Fruit fly (Drosophila melanogaster) whole organism, embryonic: ENCODE results near the gene CG13833.

ENCODE experiments used
- CG10147 ChIP-seq: fragments of 200-800 bp; sonication (Bioruptor generic); optimal IDR thresholded peaks from 2 replicates; lab custom pipeline; 2019; ENCODE audit warnings: missing biosample characterization, mild to moderate bottlenecking, missing genetic modification characterization, moderate library complexity
- CG10462 ChIP-seq: fragments of 200-800 bp; sonication (Bioruptor generic); optimal IDR thresholded peaks from 2 replicates; lab custom pipeline; 2016; ENCODE audit warnings: missing biosample characterization, missing genetic modification characterization
- CG11247 ChIP-seq: fragments of 200-800 bp; sonication (Bioruptor generic); IDR thresholded peaks from 2 replicates; pipeline ENCODE4 v1.3.6; 2022; ENCODE audit warnings: missing biosample characterization, missing genetic modification characterization
- CG15269 ChIP-seq: fragments of 200-800 bp; sonication (Bioruptor generic); optimal IDR thresholded peaks from 2 replicates; lab custom pipeline; 2018; ENCODE audit warnings: missing biosample characterization, mild to moderate bottlenecking, missing genetic modification characterization, moderate library complexity
- CG15479 ChIP-seq: fragments of 200-800 bp; sonication (Bioruptor generic); optimal IDR thresholded peaks from 3 replicates; lab custom pipeline; 2019; ENCODE audit warnings: missing biosample characterization, mild to moderate bottlenecking, missing genetic modification characterization, moderate library complexity
- CG16863 ChIP-seq: fragments of 200-800 bp; sonication (Bioruptor generic); optimal IDR thresholded peaks from 3 replicates; lab custom pipeline; 2016; ENCODE audit warnings: missing biosample characterization, missing genetic modification characterization
- CG17186 ChIP-seq: fragments of 200-800 bp; sonication (Bioruptor generic); optimal IDR thresholded peaks from 3 replicates; lab custom pipeline; 2017; ENCODE audit warnings: missing biosample characterization, missing genetic modification reagents, missing genetic modification characterization
- CG17328 ChIP-seq: fragments of 200-800 bp; sonication (Bioruptor generic); IDR thresholded peaks from 2 replicates; pipeline ENCODE4 v1.3.6; 2022; ENCODE audit warnings: missing biosample characterization, missing genetic modification characterization
- CG2202 ChIP-seq: fragments of 200-800 bp; sonication (Bioruptor generic); optimal IDR thresholded peaks from 2 replicates; lab custom pipeline; 2018; ENCODE audit warnings: missing biosample characterization, mild to moderate bottlenecking, missing genetic modification characterization
- CG30431 ChIP-seq: fragments of 200-800 bp; sonication (Bioruptor generic); optimal IDR thresholded peaks from 2 replicates; lab custom pipeline; 2017; ENCODE audit warnings: missing biosample characterization, missing genetic modification characterization
- CG3163 ChIP-seq: fragments of 200-800 bp; sonication (Bioruptor generic); optimal IDR thresholded peaks from 3 replicates; lab custom pipeline; 2016; ENCODE audit warnings: missing biosample characterization, missing genetic modification characterization
- CG4360 ChIP-seq: fragments of 200-800 bp; sonication (Bioruptor generic); IDR thresholded peaks from 2 replicates; pipeline ENCODE4 v1.3.6; 2022; ENCODE audit warnings: missing biosample characterization, missing genetic modification characterization
- CG4854 ChIP-seq: fragments of 200-800 bp; sonication (Bioruptor generic); optimal IDR thresholded peaks from 2 replicates; lab custom pipeline; 2016; ENCODE audit warnings: missing biosample characterization, missing genetic modification characterization, inconsistent platforms
- CG5953 ChIP-seq: fragments of 200-800 bp; sonication (Bioruptor generic); IDR thresholded peaks from 2 replicates; pipeline ENCODE4 v1.3.6; 2022; ENCODE audit warnings: missing biosample characterization, missing genetic modification characterization
- CG9215 ChIP-seq: fragments of 200-800 bp; sonication (Bioruptor generic); IDR thresholded peaks from 2 replicates; pipeline ENCODE4 v1.3.6; 2022; ENCODE audit warnings: missing biosample characterization, missing genetic modification characterization
- CG9609 ChIP-seq: fragments of 200-800 bp; sonication (Bioruptor generic); optimal IDR thresholded peaks from 3 replicates; lab custom pipeline; 2016; ENCODE audit warnings: missing biosample characterization, missing genetic modification characterization
- D ChIP-seq, 2 experiments: fragments of 200-800 bp in 1 of 2; fragments of >200 bp in 1 of 2; sonication (Bioruptor generic) in 1 of 2; optimal IDR thresholded peaks; 2 replicates in 1 of 2; 3 replicates in 1 of 2; lab custom pipeline; 2017; ENCODE audit warnings: mild to moderate bottlenecking in 1 of 2, missing biosample characterization in 1 of 2, missing genetic modification characterization in 1 of 2, missing genetic modification reagents in 1 of 2
- Dad ChIP-seq: fragments of 200-800 bp; sonication (Bioruptor generic); optimal IDR thresholded peaks from 3 replicates; lab custom pipeline; 2016; ENCODE audit warnings: missing biosample characterization, missing genetic modification characterization
- Dip2 ChIP-seq: fragments of 200-800 bp; sonication (Bioruptor generic); IDR thresholded peaks from 2 replicates; pipeline ENCODE4 v1.3.6; 2022; ENCODE audit warnings: missing biosample characterization, missing genetic modification characterization
- GATAe ChIP-seq: fragments of 200-800 bp; sonication (Bioruptor generic); conservative IDR thresholded peaks from 2 replicates; pipeline ENCODE4 v1.3.6; 2022; ENCODE audit warnings: missing biosample characterization, missing genetic modification characterization
- HLH4C ChIP-seq: fragments of 200-800 bp; sonication (Bioruptor generic); IDR thresholded peaks from 3 replicates; pipeline ENCODE4 v1.3.6; 2022; ENCODE audit warnings: missing biosample characterization, missing genetic modification characterization; ENCODE audit not compliant: partially characterized antibody
- Hand ChIP-seq: fragments of 200-800 bp; sonication (Bioruptor generic); optimal IDR thresholded peaks from 2 replicates; lab custom pipeline; 2017; ENCODE audit warnings: mild to moderate bottlenecking, missing biosample characterization, missing genetic modification reagents, missing genetic modification characterization
- Hmr ChIP-seq: fragments of 200-800 bp; sonication (Bioruptor generic); optimal IDR thresholded peaks from 3 replicates; lab custom pipeline; 2017; ENCODE audit warnings: mild to moderate bottlenecking, missing biosample characterization, missing genetic modification reagents, missing genetic modification characterization
- Hmx ChIP-seq: fragments of 200-800 bp; sonication (Bioruptor generic); optimal IDR thresholded peaks from 2 replicates; lab custom pipeline; 2016; ENCODE audit warnings: missing biosample characterization, missing genetic modification characterization
- Lim3 ChIP-seq: fragments of 200-800 bp; sonication (Bioruptor generic); IDR thresholded peaks from 2 replicates; pipeline ENCODE4 v1.3.6; 2022; ENCODE audit warnings: missing biosample characterization, missing genetic modification characterization
- MTF-1 ChIP-seq: fragments of 200-800 bp; sonication (Bioruptor generic); optimal IDR thresholded peaks from 2 replicates; lab custom pipeline; 2018; ENCODE audit warnings: missing biosample characterization, mild to moderate bottlenecking, missing genetic modification characterization, borderline replicate concordance
- Nf-YB ChIP-seq: fragments of 200-800 bp; sonication (Bioruptor generic); optimal IDR thresholded peaks from 3 replicates; lab custom pipeline; 2019; ENCODE audit warnings: missing biosample characterization, mild to moderate bottlenecking, missing genetic modification characterization, moderate library complexity
- Nf-YC ChIP-seq: fragments of 200-800 bp; optimal IDR thresholded peaks from 3 replicates; lab custom pipeline; 2019; ENCODE audit warnings: missing biosample characterization, mild to moderate bottlenecking, missing genetic modification characterization, moderate library complexity
- Vsx1 ChIP-seq: fragments of 200-800 bp; sonication (Bioruptor generic); optimal IDR thresholded peaks from 2 replicates; lab custom pipeline; 2017; ENCODE audit warnings: missing biosample characterization, mild to moderate bottlenecking, missing genetic modification characterization, missing genetic modification reagents
- Xbp1 ChIP-seq: fragments of 200-800 bp; sonication (Bioruptor generic); optimal IDR thresholded peaks from 3 replicates; lab custom pipeline; 2016; ENCODE audit warnings: missing biosample characterization, mild to moderate bottlenecking, missing genetic modification characterization
- YL-1 ChIP-seq: fragments of 200-800 bp; sonication (Bioruptor generic); optimal IDR thresholded peaks from 3 replicates; lab custom pipeline; 2017; ENCODE audit warnings: missing biosample characterization, mild to moderate bottlenecking, missing genetic modification characterization
- cg ChIP-seq: fragments of 200-800 bp; sonication (Bioruptor generic); optimal IDR thresholded peaks from 3 replicates; lab custom pipeline; 2019; ENCODE audit warnings: missing biosample characterization, mild to moderate bottlenecking, missing genetic modification characterization, moderate library complexity
- chm ChIP-seq: fragments of 200-800 bp; sonication (Bioruptor generic); IDR thresholded peaks from 2 replicates; pipeline ENCODE4 v1.3.6; 2022; ENCODE audit warnings: missing biosample characterization, missing genetic modification characterization
- corto ChIP-seq: fragments of 200-800 bp; sonication (Bioruptor generic); optimal IDR thresholded peaks from 2 replicates; lab custom pipeline; 2016; ENCODE audit warnings: missing biosample characterization, mild to moderate bottlenecking, missing genetic modification characterization, moderate library complexity
- exex ChIP-seq: fragments of 200-800 bp; sonication (Bioruptor generic); optimal IDR thresholded peaks from 4 replicates; lab custom pipeline; 2018; ENCODE audit warnings: missing biosample characterization, mild to moderate bottlenecking, missing genetic modification characterization, moderate library complexity
- grau ChIP-seq: fragments of 200-800 bp; optimal IDR thresholded peaks from 3 replicates; lab custom pipeline; 2019; ENCODE audit warnings: missing biosample characterization, mild to moderate bottlenecking, missing genetic modification characterization, moderate library complexity
- gsb-n ChIP-seq: fragments of 200-800 bp; sonication (Bioruptor generic); optimal IDR thresholded peaks from 3 replicates; lab custom pipeline; 2018; ENCODE audit warnings: missing biosample characterization, mild to moderate bottlenecking, missing genetic modification characterization
- insv ChIP-seq, 2 experiments: fragments of 200-800 bp; sonication (Bioruptor generic); optimal IDR thresholded peaks; 3 replicates each; lab custom pipeline; 2016 to 2018; ENCODE audit warnings: missing biosample characterization in 2 of 2, missing genetic modification characterization in 2 of 2
- inv ChIP-seq: fragments of 200-800 bp; sonication (Bioruptor generic); IDR thresholded peaks from 2 replicates; pipeline ENCODE4 v1.3.6; 2022; ENCODE audit warnings: missing biosample characterization, missing genetic modification characterization; ENCODE audit not compliant: partially characterized antibody
- knrl ChIP-seq: fragments of 200-800 bp; sonication (Bioruptor generic); IDR thresholded peaks from 3 replicates; pipeline ENCODE4 v1.3.6; 2022; ENCODE audit warnings: missing biosample characterization, missing genetic modification characterization; ENCODE audit not compliant: partially characterized antibody
- lov ChIP-seq, 2 experiments: fragments of 200-800 bp in 1 of 2; fragments of >200 bp in 1 of 2; sonication (Bioruptor generic) in 1 of 2; IDR thresholded peaks in 1 of 2; optimal IDR thresholded peaks in 1 of 2; 2 replicates in 1 of 2; 3 replicates in 1 of 2; pipeline versions ENCODE4 v1.3.6 to Lab custom; 2017 to 2022; ENCODE audit warnings: missing biosample characterization in 1 of 2, missing genetic modification characterization in 1 of 2
- luna ChIP-seq: fragments of 200-800 bp; sonication (Bioruptor generic); optimal IDR thresholded peaks from 2 replicates; lab custom pipeline; 2016; ENCODE audit warnings: missing biosample characterization, missing genetic modification characterization
- maf-S ChIP-seq: fragments of 200-800 bp; sonication (Bioruptor generic); optimal IDR thresholded peaks from 2 replicates; lab custom pipeline; 2016; ENCODE audit warnings: missing biosample characterization, missing genetic modification characterization
- ranshi ChIP-seq: fragments of 200-800 bp; sonication (Bioruptor generic); IDR thresholded peaks from 2 replicates; pipeline ENCODE4 v1.3.6; 2022; ENCODE audit warnings: missing biosample characterization, missing genetic modification characterization
- shn ChIP-seq: fragments of 200-800 bp; sonication (Bioruptor generic); optimal IDR thresholded peaks from 3 replicates; lab custom pipeline; 2016; ENCODE audit warnings: missing biosample characterization, missing genetic modification characterization
- slou ChIP-seq: fragments of 200-800 bp; sonication (Bioruptor generic); optimal IDR thresholded peaks from 3 replicates; lab custom pipeline; 2016; ENCODE audit warnings: missing biosample characterization, missing genetic modification characterization
- sob ChIP-seq: fragments of 200-800 bp; sonication (Bioruptor generic); IDR thresholded peaks from 2 replicates; pipeline ENCODE4 v1.3.6; 2022; ENCODE audit warnings: missing biosample characterization, missing genetic modification characterization
- stwl ChIP-seq: fragments of 200-800 bp; sonication (Bioruptor generic); optimal IDR thresholded peaks from 3 replicates; lab custom pipeline; 2018; ENCODE audit warnings: missing biosample characterization, mild to moderate bottlenecking, missing genetic modification characterization, moderate library complexity
- trem ChIP-seq: fragments of 200-800 bp; optimal IDR thresholded peaks from 3 replicates; lab custom pipeline; 2019; ENCODE audit warnings: missing biosample characterization, mild to moderate bottlenecking, missing genetic modification characterization, moderate library complexity
- wor ChIP-seq: fragments of 200-800 bp; sonication (Bioruptor generic); IDR thresholded peaks from 2 replicates; pipeline ENCODE4 v1.3.6; 2022; ENCODE audit warnings: missing biosample characterization, missing genetic modification characterization

Gene CG13833

DNA sequence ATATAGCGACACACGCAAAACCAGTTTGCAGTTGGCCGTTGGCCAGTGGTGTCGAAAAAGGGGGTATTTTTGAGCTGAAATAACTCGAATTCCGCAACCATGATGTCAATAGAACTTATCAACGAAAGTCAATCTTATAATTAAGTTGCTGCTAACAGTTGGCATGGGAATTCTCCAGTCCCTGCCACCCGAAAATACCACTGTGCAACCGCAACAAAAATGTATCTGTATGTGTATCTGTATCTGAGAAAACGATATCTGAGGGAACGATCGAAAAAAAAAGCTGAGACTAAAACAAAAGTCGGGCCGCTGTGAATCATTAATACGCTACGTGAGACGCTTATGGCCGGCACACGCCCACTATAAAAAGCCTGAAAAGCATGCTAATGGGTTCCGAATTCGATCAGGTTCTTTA is 11.2 kb upstream of the CG13833 start (continued):
- TF ChIP-seq D (optimal IDR thresholded peaks at IDR 0.05; lab: Kevin White, UChicago) (no peak), D (GFP tag; optimal IDR thresholded peaks at IDR 0.05; lab: Kevin White, UChicago) (no peak), CG9215 (GFP tag; lab: Robert Waterston, UW) (peak; percentile 61; the same call in 1 of the 2 replicates), HLH4C (GFP tag; lab: Robert Waterston, UW) (no peak), CG2202 (tag; lab: Kevin White, UChicago) (no peak), sob (GFP tag; lab: Robert Waterston, UW) (peak; percentile 67; the same call in 1 of the 2 replicates), Lim3 (no peak), ranshi (0 out of 2 replicates have a peak, but pooled peaks have one; percentile 45), CG4854 (GFP tag; lab: Kevin White, UChicago) (no peak), Dad (GFP tag; lab: Kevin White, UChicago) (no peak), Dip2 (no peak), CG10462 (GFP tag; lab: Kevin White, UChicago) (no peak), CG15479 (GFP tag; lab: Kevin White, UChicago) (no peak), Nf-YC (tag; lab: Kevin White, UChicago) (no peak), CG16863 (no peak), chm (GFP tag; lab: Robert Waterston, UW) (no peak), CG5953 (GFP tag; lab: Robert Waterston, UW) (0 out of 2 replicates have a peak, but pooled peaks have one; percentile 24), slou (GFP tag; lab: Kevin White, UChicago) (no peak), shn (GFP tag; lab: Kevin White, UChicago) (peak; percentile 45), Nf-YB (GFP tag; lab: Kevin White, UChicago) (no peak), CG10147 (GFP tag; lab: Kevin White, UChicago) (no peak), Hand (no peak), lov (optimal IDR thresholded peaks at IDR 0.05; lab: Kevin White, UChicago) (no peak), lov (GFP tag; IDR thresholded peaks at IDR 0.05; lab: Robert Waterston, UW) (no peak), Vsx1 (no peak), CG17328 (GFP tag; lab: Robert Waterston, UW) (0 out of 2 replicates have a peak, but pooled peaks have one; percentile 36), stwl (no peak), corto (peak; percentile 74), insv (GFP tag; optimal IDR thresholded peaks at IDR 0.05; lab: Kevin White, UChicago) (no peak), exex (tag; lab: Kevin White, UChicago) (no peak), CG17186 (GFP tag; lab: Kevin White, UChicago) (no peak), cg (peak; percentile 17), CG30431 (GFP tag; lab: Kevin White, UChicago) (no peak), maf-S (GFP tag; lab: Kevin White, UChicago) (no peak), Hmx (no peak), inv (GFP tag; lab: Robert Waterston, UW) (no peak), Xbp1 (peak; percentile 38), CG9609 (GFP tag; lab: Kevin White, UChicago) (peak; percentile 42), Hmr (peak; percentile 60), CG15269 (tag; lab: Kevin White, UChicago) (peak; percentile 57), CG3163 (GFP tag; lab: Kevin White, UChicago) (no peak), CG11247 (GFP tag; lab: Robert Waterston, UW) (peak; percentile 57), GATAe (GFP tag; lab: Robert Waterston, UW) (no peak), YL-1 (GFP tag; lab: Kevin White, UChicago) (no peak), gsb-n (tag; lab: Kevin White, UChicago) (no peak), knrl (GFP tag; lab: Robert Waterston, UW) (no peak), luna (GFP tag; lab: Kevin White, UChicago) (no peak), wor (no peak), trem (tag; lab: Kevin White, UChicago) (no peak), grau (peak; percentile 54), MTF-1 (GFP tag; lab: Kevin White, UChicago) (no peak), CG4360 (no peak)
